Fruit fly (Drosophila melanogaster) Kc167 (cell line): ENCODE results near the gene CG5214.

Experiments used
- Myc ChIP-seq: fragments of >200 bp; optimal IDR thresholded peaks from 2 replicates; lab custom pipeline; 2017; ENCODE audit warnings: missing external identifiers
- Sin3A ChIP-seq: fragments of >200 bp; optimal IDR thresholded peaks from 2 replicates; lab custom pipeline; 2018; ENCODE audit warnings: missing external identifiers
- h ChIP-seq: fragments of >200 bp; optimal IDR thresholded peaks from 3 replicates; lab custom pipeline; 2018; ENCODE audit warnings: missing external identifiers
- insv ChIP-seq: fragments of >200 bp; optimal IDR thresholded peaks from 3 replicates; lab custom pipeline; 2018; ENCODE audit warnings: missing external identifiers
- psq ChIP-seq: fragments of >200 bp; optimal IDR thresholded peaks from 2 replicates; lab custom pipeline; 2017; ENCODE audit warnings: missing external identifiers
- ttk ChIP-seq: sonication (Bioruptor generic); optimal IDR thresholded peaks from 2 replicates; lab custom pipeline; 2017; ENCODE audit warnings: missing external identifiers

Gene CG5214

dm6 chr3R:11243951-11244660 lies at the start of gene CG5214, which contains the start of gene CG17734:
Gene CG5214, plus strand, starts transcription at chr3R:11244302.
Gene CG17734, minus strand, starts transcription at chr3R:11243999.
- no peak for TF ChIP-seq psq (lab: Kevin White, UChicago)
- no peak for TF ChIP-seq insv
- TF ChIP-seq h (lab: Kevin White, UChicago): no peak
- TF ChIP-seq ttk (lab: Kevin White, UChicago): no peak
- peak; percentile 17 for TF ChIP-seq Sin3A (lab: Kevin White, UChicago)
- no peak for TF ChIP-seq Myc (lab: Kevin White, UChicago)

- TF ChIP-seq Myc (lab: Kevin White, UChicago) (no peak), ttk (lab: Kevin White, UChicago) (no peak), Sin3A (lab: Kevin White, UChicago) (no peak), h (lab: Kevin White, UChicago) (no peak), psq (lab: Kevin White, UChicago) (no peak)
These were observed 48.3 kb upstream of the CG5214 start, which contains the start of gene CG18577 for dm6 chr3R:11195792-11196191. Gene CG18577, plus strand, starts transcription at chr3R:11196092.

- TF ChIP-seq h (lab: Kevin White, UChicago) (no peak), Sin3A (lab: Kevin White, UChicago) (no peak), psq (lab: Kevin White, UChicago) (no peak), Myc (lab: Kevin White, UChicago) (no peak), ttk (lab: Kevin White, UChicago) (no peak), insv (no peak)
These were observed 47.3 kb upstream of the CG5214 start for dm6 chr3R:11196648-11197388.

dm6 chr3R:11197389-11197716 lies 46.7 kb upstream of the CG5214 start, which contains the start of gene cu:
Gene cu, plus strand, starts transcription at chr3R:11197592.
- no peak for TF ChIP-seq h (lab: Kevin White, UChicago)

DNA sequence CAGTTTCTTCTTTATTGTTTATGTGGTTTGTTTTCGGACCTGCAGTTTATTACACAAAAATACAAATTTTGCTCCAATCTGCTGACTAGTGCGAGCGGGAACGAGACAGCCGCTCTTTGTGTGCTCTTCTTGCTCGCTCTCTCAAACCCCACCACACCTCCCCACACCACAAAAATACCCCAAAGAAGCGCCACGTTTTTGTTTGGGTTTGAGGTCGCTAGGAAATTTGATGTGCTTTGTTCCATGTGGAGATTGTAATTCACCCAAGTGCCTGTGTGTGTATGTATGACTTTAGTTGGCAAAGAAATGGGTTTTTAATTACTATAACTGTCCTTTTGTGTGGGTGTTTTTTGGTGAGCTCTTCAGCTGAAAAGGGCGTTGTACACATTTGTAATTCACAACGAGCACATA lies 46.0 kb upstream of the CG5214 start:
- TF ChIP-seq Myc (lab: Kevin White, UChicago) (no peak), insv (no peak), ttk (lab: Kevin White, UChicago) (no peak), Sin3A (lab: Kevin White, UChicago) (no peak), psq (lab: Kevin White, UChicago) (no peak), h (lab: Kevin White, UChicago) (no peak)

DNA sequence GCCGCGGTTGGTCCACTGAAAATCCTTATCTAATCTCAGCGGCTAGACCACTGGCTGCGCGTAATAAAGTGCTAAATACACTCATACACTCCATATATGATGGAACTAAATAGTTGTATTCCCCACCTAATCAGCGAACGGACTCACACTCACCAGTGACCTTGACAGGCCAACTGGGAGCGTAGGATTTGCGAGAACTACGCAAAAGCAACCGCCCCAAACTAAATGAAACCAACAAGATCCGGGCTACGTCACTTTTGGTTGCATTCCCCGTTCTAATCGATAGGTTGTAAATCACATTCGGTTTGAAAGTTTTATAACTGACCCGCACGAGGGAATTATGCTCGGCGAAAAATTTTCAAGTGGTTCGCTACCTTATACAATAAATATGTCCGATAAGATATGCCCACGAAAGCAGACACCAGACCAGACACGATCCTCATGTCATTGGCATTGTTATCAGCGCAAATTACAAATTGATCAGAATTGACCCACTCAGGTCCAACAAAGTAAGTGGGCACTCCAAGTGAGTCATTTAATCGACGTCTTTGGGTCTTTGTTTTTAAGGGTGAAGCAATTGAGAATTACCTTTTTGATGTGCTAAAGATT lies 44.8 kb upstream of the CG5214 start:
- no peak for TF ChIP-seq Myc (lab: Kevin White, UChicago)
- TF ChIP-seq insv: no peak
- TF ChIP-seq psq (lab: Kevin White, UChicago): no peak
- TF ChIP-seq Sin3A (lab: Kevin White, UChicago): no peak
- TF ChIP-seq ttk (lab: Kevin White, UChicago): no peak
- TF ChIP-seq h (lab: Kevin White, UChicago): no peak

- TF ChIP-seq insv (no peak), ttk (lab: Kevin White, UChicago) (no peak), h (lab: Kevin White, UChicago) (no peak), psq (lab: Kevin White, UChicago) (no peak), Sin3A (lab: Kevin White, UChicago) (no peak), Myc (lab: Kevin White, UChicago) (no peak)
These were observed 43.8 kb upstream of the CG5214 start for dm6 chr3R:11200042-11200884.

DNA sequence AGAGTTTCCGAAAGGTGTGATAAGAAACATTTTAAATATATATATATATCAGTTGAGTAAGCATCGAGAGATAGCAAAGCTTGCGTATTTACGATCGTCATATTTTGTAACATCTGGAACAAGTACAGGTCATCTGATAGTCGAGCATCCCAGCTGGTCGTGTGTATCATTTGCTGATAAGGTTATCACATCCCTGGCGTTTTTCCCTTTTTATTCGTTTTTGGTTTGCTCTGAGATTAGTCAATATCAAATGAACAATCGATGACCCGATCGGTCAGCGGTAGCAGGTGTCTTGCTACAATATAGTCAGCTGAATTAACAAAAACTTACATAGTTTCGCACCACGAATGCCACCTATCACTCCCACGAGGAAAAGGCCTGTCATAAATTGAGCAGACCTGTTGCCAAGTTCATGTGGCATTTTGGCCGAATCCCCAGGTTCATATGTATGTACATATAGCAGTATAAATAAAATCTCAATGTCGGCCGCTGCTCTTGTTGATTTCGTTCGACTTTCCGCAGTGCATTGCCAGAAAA lies 43.1 kb upstream of the CG5214 start:
- TF ChIP-seq Myc (lab: Kevin White, UChicago) (no peak), ttk (lab: Kevin White, UChicago) (no peak), insv (no peak), psq (lab: Kevin White, UChicago) (no peak), Sin3A (lab: Kevin White, UChicago) (no peak), h (lab: Kevin White, UChicago) (no peak)

- TF ChIP-seq insv: no peak
- TF ChIP-seq Myc (lab: Kevin White, UChicago): no peak
- TF ChIP-seq psq (lab: Kevin White, UChicago): no peak
- no peak for TF ChIP-seq h (lab: Kevin White, UChicago)
- TF ChIP-seq ttk (lab: Kevin White, UChicago): no peak
- TF ChIP-seq Sin3A (lab: Kevin White, UChicago): no peak
These were observed 35.3 kb upstream of the CG5214 start for dm6 chr3R:11208766-11209331.

dm6 chr3R:11209801-11210402 lies 34.2 kb upstream of the CG5214 start, which contains the start of the genes SdhC and Tctp:
Gene SdhC, minus strand, starts transcription at chr3R:11209849.
Gene Tctp, plus strand, starts transcription at chr3R:11210247.
- no peak for TF ChIP-seq h (lab: Kevin White, UChicago)
- no peak for TF ChIP-seq ttk (lab: Kevin White, UChicago)
- no peak for TF ChIP-seq insv
- TF ChIP-seq Myc (lab: Kevin White, UChicago): no peak
- no peak for TF ChIP-seq Sin3A (lab: Kevin White, UChicago)
- no peak for TF ChIP-seq psq (lab: Kevin White, UChicago)
